Fruit fly (Drosophila melanogaster) whole organism, adult: Measurements from ENCODE around the gene CG43750.

Source experiments
- CG11617 ChIP-seq: fragments of 200-800 bp; sonication (Bioruptor generic); optimal IDR thresholded peaks from 2 replicates; lab custom pipeline; 2017; ENCODE audit warnings: mild to moderate bottlenecking, missing biosample characterization, missing genetic modification reagents, missing genetic modification characterization
- CG12768 ChIP-seq: fragments of 200-800 bp; sonication (Bioruptor generic); optimal IDR thresholded peaks from 2 replicates; lab custom pipeline; 2017; ENCODE audit warnings: missing biosample characterization, missing genetic modification characterization, mild to moderate bottlenecking, moderate library complexity, missing genetic modification reagents
- CG14711 ChIP-seq: fragments of 200-800 bp; sonication (Bioruptor generic); optimal IDR thresholded peaks from 2 replicates; lab custom pipeline; 2018; ENCODE audit warnings: missing biosample characterization, mild to moderate bottlenecking, missing genetic modification characterization, moderate library complexity
- CG1620 ChIP-seq: fragments of 200-800 bp; sonication (Bioruptor generic); optimal IDR thresholded peaks from 2 replicates; lab custom pipeline; 2016; ENCODE audit warnings: missing biosample characterization, missing genetic modification characterization
- CG33017 ChIP-seq: fragments of 200-800 bp; sonication (Bioruptor generic); optimal IDR thresholded peaks from 2 replicates; lab custom pipeline; 2018; ENCODE audit warnings: missing biosample characterization, mild to moderate bottlenecking, missing genetic modification characterization, moderate library complexity
- CG5204 ChIP-seq: fragments of 200-800 bp; sonication (Bioruptor generic); optimal IDR thresholded peaks from 2 replicates; lab custom pipeline; 2016; ENCODE audit warnings: missing biosample characterization, missing genetic modification characterization
- CG7045 ChIP-seq: fragments of 200-800 bp; sonication (Bioruptor generic); optimal IDR thresholded peaks from 2 replicates; lab custom pipeline; 2017; ENCODE audit warnings: missing biosample characterization, mild to moderate bottlenecking, missing genetic modification characterization
- CG7101 ChIP-seq: fragments of 200-800 bp; sonication (Bioruptor generic); optimal IDR thresholded peaks from 2 replicates; lab custom pipeline; 2018; ENCODE audit warnings: missing biosample characterization, mild to moderate bottlenecking, missing genetic modification characterization, moderate library complexity
- Clk ChIP-seq: fragments of 200-800 bp; sonication (Bioruptor generic); optimal IDR thresholded peaks from 2 replicates; lab custom pipeline; 2017; ENCODE audit warnings: missing biosample characterization, missing genetic modification characterization
- Crg-1 ChIP-seq: fragments of 200-800 bp; sonication (Bioruptor generic); optimal IDR thresholded peaks from 2 replicates; lab custom pipeline; 2016; ENCODE audit warnings: missing biosample characterization, missing genetic modification characterization
- Hr96 ChIP-seq: fragments of 200-800 bp; sonication (Bioruptor generic); optimal IDR thresholded peaks from 2 replicates; lab custom pipeline; 2016; ENCODE audit warnings: missing biosample characterization, missing genetic modification characterization
- Mnt ChIP-seq: fragments of 200-800 bp; sonication (Bioruptor generic); optimal IDR thresholded peaks from 2 replicates; lab custom pipeline; 2016; ENCODE audit warnings: missing biosample characterization, mild to moderate bottlenecking, missing genetic modification characterization
- bab1 ChIP-seq: fragments of 200-800 bp; sonication (Bioruptor generic); optimal IDR thresholded peaks from 3 replicates; lab custom pipeline; 2019; ENCODE audit warnings: missing biosample characterization, mild to moderate bottlenecking, missing genetic modification characterization, moderate library complexity
- cic ChIP-seq: fragments of 200-800 bp; sonication (Bioruptor generic); optimal IDR thresholded peaks from 2 replicates; lab custom pipeline; 2017; ENCODE audit warnings: missing biosample characterization, mild to moderate bottlenecking, missing genetic modification characterization, moderate library complexity
- cnc ChIP-seq, 2 experiments: fragments of >200 bp; optimal IDR thresholded peaks; 2 replicates each; lab custom pipeline; 2017
- kay ChIP-seq: fragments of 200-800 bp; sonication (Bioruptor generic); peaks from one replicate; lab custom pipeline; 2016; ENCODE audit warnings: missing biosample characterization, missing genetic modification characterization, borderline replicate concordance
- ovo ChIP-seq: fragments of 200-800 bp; sonication (Bioruptor generic); optimal IDR thresholded peaks from 2 replicates; lab custom pipeline; 2016; ENCODE audit warnings: missing biosample characterization, missing genetic modification characterization
- pad ChIP-seq: fragments of 200-800 bp; sonication (Bioruptor generic); optimal IDR thresholded peaks from 3 replicates; lab custom pipeline; 2017; ENCODE audit warnings: missing biosample characterization, missing genetic modification characterization, mild to moderate bottlenecking, moderate library complexity, missing genetic modification reagents
- tj ChIP-seq: fragments of 200-800 bp; sonication (Bioruptor generic); optimal IDR thresholded peaks from 3 replicates; lab custom pipeline; 2017; ENCODE audit warnings: missing biosample characterization, mild to moderate bottlenecking, missing genetic modification characterization, moderate library complexity
- toe ChIP-seq: fragments of 200-800 bp; sonication (Bioruptor generic); optimal IDR thresholded peaks from 2 replicates; lab custom pipeline; 2016; ENCODE audit warnings: missing biosample characterization, missing genetic modification characterization

The CG43750 gene

dm6 chr2L:2426444-2427188 lies 36.1 kb upstream of the CG43750 start:
- TF ChIP-seq Hr96 (GFP tag; lab: Kevin White, UChicago) (peak; percentile 8), bab1 (no peak), CG7101 (tag; lab: Kevin White, UChicago) (no peak), CG33017 (tag; lab: Kevin White, UChicago) (peak; percentile 41), CG5204 (peak; percentile 62), ovo (GFP tag; lab: Kevin White, UChicago) (no peak), CG11617 (no peak), toe (GFP tag; lab: Kevin White, UChicago) (no peak), CG7045 (GFP tag; lab: Kevin White, UChicago) (peak; percentile 72)

dm6 chr2L:2425652-2426192 lies 35.2 kb upstream of the CG43750 start:
- no peak for TF ChIP-seq Clk (GFP tag; lab: Kevin White, UChicago)
- no peak for TF ChIP-seq CG7045 (GFP tag; lab: Kevin White, UChicago)
- no peak for TF ChIP-seq CG7101 (tag; lab: Kevin White, UChicago)
- no peak for TF ChIP-seq CG5204
- no peak for TF ChIP-seq ovo (GFP tag; lab: Kevin White, UChicago)
- no peak for TF ChIP-seq cic

dm6 chr2L:2424497-2424896 lies 34.0 kb upstream of the CG43750 start, which contains the start of gene CG44139:
Gene CG44139 (plus strand): TSS chr2L:2424797.
- TF ChIP-seq CG7101 (tag; lab: Kevin White, UChicago) (no peak), CG7045 (GFP tag; lab: Kevin White, UChicago) (no peak), CG1620 (GFP tag; lab: Kevin White, UChicago) (no peak), pad (GFP tag; lab: Kevin White, UChicago) (no peak), Crg-1 (no peak), CG14711 (tag; lab: Kevin White, UChicago) (no peak), CG11617 (no peak), cic (no peak), toe (GFP tag; lab: Kevin White, UChicago) (no peak), Clk (GFP tag; lab: Kevin White, UChicago) (no peak), CG33017 (tag; lab: Kevin White, UChicago) (no peak)

- TF ChIP-seq CG7045 (GFP tag; lab: Kevin White, UChicago) (peak; percentile 54), CG5204 (peak; percentile 45), CG7101 (tag; lab: Kevin White, UChicago) (peak; percentile 40), tj (GFP tag; lab: Kevin White, UChicago) (peak; percentile 13), CG1620 (GFP tag; lab: Kevin White, UChicago) (no peak), Mnt (GFP tag; lab: Kevin White, UChicago) (no peak), toe (GFP tag; lab: Kevin White, UChicago) (no peak), cnc (optimal IDR thresholded peaks at IDR 0.05; lab: Kevin White, UChicago) (no peak), Hr96 (GFP tag; lab: Kevin White, UChicago) (no peak), CG12768 (no peak), Crg-1 (no peak), Clk (GFP tag; lab: Kevin White, UChicago) (no peak), bab1 (peak; percentile 68), pad (GFP tag; lab: Kevin White, UChicago) (no peak), CG14711 (tag; lab: Kevin White, UChicago) (peak; percentile 61), kay (peak; percentile 46), CG11617 (peak; percentile 18), CG33017 (tag; lab: Kevin White, UChicago) (peak; percentile 58), cic (no peak), ovo (GFP tag; lab: Kevin White, UChicago) (no peak)
Observed at dm6 chr2L:2420490-2420889, 30.0 kb upstream of the CG43750 start, which contains the start of gene CG9886. Gene CG9886 (plus strand): TSS chr2L:2420830.

dm6 chr2L:2419913-2420312 lies 29.4 kb upstream of the CG43750 start, which contains the start of gene CG34447:
Gene CG34447 (minus strand): TSS chr2L:2420013.
- no peak for TF ChIP-seq Hr96 (GFP tag; lab: Kevin White, UChicago)
- peak; percentile 39 for TF ChIP-seq kay

- TF ChIP-seq CG1620 (GFP tag; lab: Kevin White, UChicago) (no peak), Hr96 (GFP tag; lab: Kevin White, UChicago) (no peak), CG7101 (tag; lab: Kevin White, UChicago) (no peak), CG5204 (no peak), kay (no peak), ovo (GFP tag; lab: Kevin White, UChicago) (no peak), CG14711 (tag; lab: Kevin White, UChicago) (no peak), Mnt (GFP tag; lab: Kevin White, UChicago) (no peak), cic (no peak), CG7045 (GFP tag; lab: Kevin White, UChicago) (no peak), cnc (optimal IDR thresholded peaks at IDR 0.05; lab: Kevin White, UChicago) (no peak)
Observed at dm6 chr2L:2417865-2418264, 27.4 kb upstream of the CG43750 start, which contains the start of gene CG34448. Gene CG34448 (minus strand): TSS chr2L:2417965.
